Fruit fly (Drosophila melanogaster) whole organism, adult: Measurements from ENCODE around the gene Nckx30C.

Experiments
- CG1620 ChIP-seq: fragments of 200-800 bp; sonication (Bioruptor generic); optimal IDR thresholded peaks from 2 replicates; lab custom pipeline; 2016; ENCODE audit warnings: missing biosample characterization, missing genetic modification characterization
- CG7045 ChIP-seq: fragments of 200-800 bp; sonication (Bioruptor generic); optimal IDR thresholded peaks from 2 replicates; lab custom pipeline; 2017; ENCODE audit warnings: missing biosample characterization, mild to moderate bottlenecking, missing genetic modification characterization
- CG7101 ChIP-seq: fragments of 200-800 bp; sonication (Bioruptor generic); optimal IDR thresholded peaks from 2 replicates; lab custom pipeline; 2018; ENCODE audit warnings: missing biosample characterization, mild to moderate bottlenecking, missing genetic modification characterization, moderate library complexity
- cic ChIP-seq: fragments of 200-800 bp; sonication (Bioruptor generic); optimal IDR thresholded peaks from 2 replicates; lab custom pipeline; 2017; ENCODE audit warnings: missing biosample characterization, mild to moderate bottlenecking, missing genetic modification characterization, moderate library complexity
- kay ChIP-seq: fragments of 200-800 bp; sonication (Bioruptor generic); peaks from one replicate; lab custom pipeline; 2016; ENCODE audit warnings: missing biosample characterization, missing genetic modification characterization, borderline replicate concordance
- pad ChIP-seq: fragments of 200-800 bp; sonication (Bioruptor generic); optimal IDR thresholded peaks from 3 replicates; lab custom pipeline; 2017; ENCODE audit warnings: missing biosample characterization, missing genetic modification characterization, mild to moderate bottlenecking, moderate library complexity, missing genetic modification reagents

- TF ChIP-seq kay (GFP tag; lab: Kevin White, UChicago) (no peak), pad (GFP tag; lab: Kevin White, UChicago) (no peak), CG7101 (tag; lab: Kevin White, UChicago) (no peak), cic (GFP tag; lab: Kevin White, UChicago) (no peak), CG7045 (GFP tag; lab: Kevin White, UChicago) (no peak), CG1620 (GFP tag; lab: Kevin White, UChicago) (no peak)
These were observed 36.8 kb upstream of the Nckx30C start for dm6 chr2L:9783130-9783529.
